Fruit fly (Drosophila melanogaster): ENCODE results near the gene CG42504.

dm6 chr3R:12031657-12032056 is at the start of gene CG42504, which contains the start of the genes CG31358 and CG42505:
- TF ChIP-seq bcd (GFP tag; optimal IDR thresholded peaks at IDR 0.05), result no peak
- no peak for TF ChIP-seq eve (GFP tag; optimal IDR thresholded peaks at IDR 0.05)
- no peak for TF ChIP-seq tgo (GFP tag; IDR thresholded peaks at IDR 0.05)
- no peak for TF ChIP-seq CG4854 (GFP tag; optimal IDR thresholded peaks at IDR 0.05)
- no peak for TF ChIP-seq Hand (GFP tag; optimal IDR thresholded peaks at IDR 0.05)
- TF ChIP-seq slp2 (GFP tag; optimal IDR thresholded peaks at IDR 0.05), result no peak
- no peak for TF ChIP-seq pros (GFP tag; optimal IDR thresholded peaks at IDR 0.05)
- TF ChIP-seq CG12744 (GFP tag; optimal IDR thresholded peaks at IDR 0.05), result no peak
